Fruit fly (Drosophila melanogaster) whole organism, larva: ENCODE measurements around the gene Ilk.

Experiments used
- noc ChIP-seq: fragments of 200-800 bp; sonication (Bioruptor generic); optimal IDR thresholded peaks from 3 replicates; lab custom pipeline; 2019; ENCODE audit warnings: missing biosample characterization, mild to moderate bottlenecking, missing genetic modification characterization, moderate library complexity

Ilk gene

dm6 chr3L:21201246-21201896, 15.3 kb upstream of the Ilk start:
- no peak for TF ChIP-seq noc (tag; lab: Kevin White, UChicago)

- TF ChIP-seq noc (tag; lab: Kevin White, UChicago) = peak; percentile 3
Observed at dm6 chr3L:21202029-21202776, 14.5 kb upstream of the Ilk start.

dm6 chr3L:21202777-21203282, 13.9 kb upstream of the Ilk start, which contains the start of the genes Targ1, CG10512 and Targ2:
Gene Targ1, minus strand, starts transcription at chr3L:21202882.
Gene CG10512, plus strand, starts transcription at chr3L:21202920.
Gene Targ2, minus strand, starts transcription at chr3L:21203232.
- no peak for TF ChIP-seq noc (tag; lab: Kevin White, UChicago)

- peak; percentile 79 for TF ChIP-seq noc (tag; lab: Kevin White, UChicago)
Observed at dm6 chr3L:21204581-21205495, 11.9 kb upstream of the Ilk start.

- TF ChIP-seq noc (tag; lab: Kevin White, UChicago) = no peak
Observed at dm6 chr3L:21205496-21205824, 11.2 kb upstream of the Ilk start.

dm6 chr3L:21206486-21206885, 10.2 kb upstream of the Ilk start:
- TF ChIP-seq noc (tag; lab: Kevin White, UChicago) = no peak

dm6 chr3L:21209921-21210532, 6.7 kb upstream of the Ilk start, which contains the start of the genes CG10510 and CG10508:
Gene CG10510, minus strand, starts transcription at chr3L:21210084.
Gene CG10508, plus strand, starts transcription at chr3L:21210215.
- no peak for TF ChIP-seq noc (tag; lab: Kevin White, UChicago)

- TF ChIP-seq noc (tag; lab: Kevin White, UChicago) = no peak
Observed at dm6 chr3L:21219160-21219559, 2.5 kb downstream of the Ilk start.

- TF ChIP-seq noc (tag; lab: Kevin White, UChicago) = no peak
Observed at dm6 chr3L:21220100-21220499, 3.4 kb downstream of the Ilk start, which contains the start of gene CG43219. Gene CG43219, plus strand, starts transcription at chr3L:21220400.

dm6 chr3L:21223268-21223667, 6.6 kb downstream of the Ilk start:
- TF ChIP-seq noc (tag; lab: Kevin White, UChicago) = no peak

dm6 chr3L:21224274-21224673, 7.6 kb downstream of the Ilk start:
- TF ChIP-seq noc (tag; lab: Kevin White, UChicago) = no peak

dm6 chr3L:21224701-21225223, 8.1 kb downstream of the Ilk start:
- TF ChIP-seq noc (tag; lab: Kevin White, UChicago) = no peak

dm6 chr3L:21225642-21226041, 8.9 kb downstream of the Ilk start:
- no peak for TF ChIP-seq noc (tag; lab: Kevin White, UChicago)

dm6 chr3L:21226309-21226708, 9.6 kb downstream of the Ilk start, which contains the start of gene Eip78C:
Gene Eip78C, plus strand, starts transcription at chr3L:21226609.
- no peak for TF ChIP-seq noc (tag; lab: Kevin White, UChicago)

- no peak for TF ChIP-seq noc (tag; lab: Kevin White, UChicago)
Observed at dm6 chr3L:21229764-21230163, 13.1 kb downstream of the Ilk start.
